Worm (Caenorhabditis elegans) whole organism, L3 larva: ENCODE results near the gene C46F2.1.
A peak's percentile ranks its signal among the peaks of the same experiment; 100 is the strongest.

Source experiments
- R02D3.7 ChIP-seq: fragments of 150-350 bp; optimal IDR thresholded peaks from 2 replicates; lab custom pipeline; 2014; ENCODE audit warnings: missing biosample characterization, missing genetic modification characterization
- aly-2 ChIP-seq: fragments of 150-350 bp; optimal IDR thresholded peaks from 2 replicates; lab custom pipeline; 2014; ENCODE audit warnings: missing biosample characterization, missing genetic modification characterization
- ama-1 ChIP-seq: fragments of 150-350 bp; optimal IDR thresholded peaks from 2 replicates; lab custom pipeline; 2018
- ceh-16 ChIP-seq: sonication (generic microtip); optimal IDR thresholded peaks from 2 replicates; lab custom pipeline; 2017; ENCODE audit warnings: missing biosample characterization, missing genetic modification characterization
- ceh-28 ChIP-seq: fragments of 150-350 bp; optimal IDR thresholded peaks from 2 replicates; lab custom pipeline; 2014; ENCODE audit warnings: missing biosample characterization, missing genetic modification reagents, missing genetic modification characterization
- ceh-82 ChIP-seq: fragments of 150-350 bp; optimal IDR thresholded peaks from 2 replicates; lab custom pipeline; 2014; ENCODE audit warnings: missing biosample characterization, missing genetic modification characterization
- ceh-9 ChIP-seq: sonication (generic microtip); optimal IDR thresholded peaks from 2 replicates; lab custom pipeline; 2018; ENCODE audit warnings: missing biosample characterization, missing genetic modification characterization
- daf-12 ChIP-seq: fragments of 150-350 bp; optimal IDR thresholded peaks from 2 replicates; lab custom pipeline; 2014; ENCODE audit warnings: missing biosample characterization, missing genetic modification reagents, missing genetic modification characterization
- egl-5 ChIP-seq: fragments of 150-350 bp; optimal IDR thresholded peaks from 2 replicates; lab custom pipeline; 2017; ENCODE audit warnings: missing biosample characterization, missing genetic modification reagents, missing genetic modification characterization, inconsistent platforms
- elt-2 ChIP-seq: sonication (generic microtip); optimal IDR thresholded peaks from 2 replicates; lab custom pipeline; 2016; ENCODE audit warnings: missing genetic modification reagents, mild to moderate bottlenecking, missing genetic modification characterization, missing compliant biosample characterization
- elt-3 ChIP-seq, 3 experiments: fragments of 150-350 bp in 1 of 3; sonication (generic microtip) in 2 of 3; optimal IDR thresholded peaks; 2 replicates in 2 of 3; 4 replicates in 1 of 3; lab custom pipeline; 2014 to 2017; ENCODE audit warnings: missing biosample characterization in 3 of 3, missing genetic modification characterization in 3 of 3
- eor-1 ChIP-seq, 2 experiments: fragments of 150-350 bp; optimal IDR thresholded peaks; 2 replicates each; lab custom pipeline; 2014 to 2018; ENCODE audit warnings: missing biosample characterization in 2 of 2, missing genetic modification characterization in 2 of 2
- fkh-10 ChIP-seq: sonication (generic microtip); optimal IDR thresholded peaks from 2 replicates; lab custom pipeline; 2017; ENCODE audit warnings: missing biosample characterization, missing genetic modification reagents, missing genetic modification characterization
- fos-1 ChIP-seq: fragments of 150-350 bp; optimal IDR thresholded peaks from 2 replicates; lab custom pipeline; 2014; ENCODE audit warnings: missing biosample characterization, missing genetic modification characterization
- hmg-11 ChIP-seq: sonication (generic microtip); optimal IDR thresholded peaks from 2 replicates; lab custom pipeline; 2016; ENCODE audit warnings: missing genetic modification characterization, missing compliant biosample characterization
- jun-1 ChIP-seq: fragments of 150-350 bp; optimal IDR thresholded peaks from 2 replicates; lab custom pipeline; 2014; ENCODE audit warnings: missing biosample characterization, missing genetic modification reagents, missing genetic modification characterization
- lin-15B ChIP-seq: fragments of 150-350 bp; optimal IDR thresholded peaks from 2 replicates; lab custom pipeline; 2014; ENCODE audit warnings: missing biosample characterization, missing genetic modification characterization
- lsy-12 ChIP-seq: sonication (generic microtip); optimal IDR thresholded peaks from 2 replicates; lab custom pipeline; 2016; ENCODE audit warnings: mild to moderate bottlenecking, missing genetic modification characterization, missing compliant biosample characterization
- mdl-1 ChIP-seq: fragments of 150-350 bp; optimal IDR thresholded peaks from 2 replicates; lab custom pipeline; 2014; ENCODE audit warnings: missing biosample characterization, missing genetic modification characterization
- nfya-1 ChIP-seq: sonication (generic microtip); optimal IDR thresholded peaks from 2 replicates; lab custom pipeline; 2017; ENCODE audit warnings: missing genetic modification characterization, mild to moderate bottlenecking, missing compliant biosample characterization, antibody characterized with exemption, moderate library complexity; ENCODE audit not compliant: insufficient read depth
- nhr-11 ChIP-seq: fragments of 150-350 bp; optimal IDR thresholded peaks from 2 replicates; lab custom pipeline; 2014; ENCODE audit warnings: missing biosample characterization, missing genetic modification characterization
- nhr-12 ChIP-seq: fragments of 150-350 bp; optimal IDR thresholded peaks from 2 replicates; lab custom pipeline; 2014; ENCODE audit warnings: missing biosample characterization, missing genetic modification characterization
- nhr-23 ChIP-seq: fragments of 150-350 bp; optimal IDR thresholded peaks from 2 replicates; lab custom pipeline; 2014; ENCODE audit warnings: missing biosample characterization, missing genetic modification reagents, missing genetic modification characterization
- nhr-237 ChIP-seq: fragments of 150-350 bp; optimal IDR thresholded peaks from 2 replicates; lab custom pipeline; 2014; ENCODE audit warnings: missing biosample characterization, missing genetic modification characterization
- nhr-25 ChIP-seq: sonication (generic microtip); optimal IDR thresholded peaks from 2 replicates; lab custom pipeline; 2017; ENCODE audit warnings: missing biosample characterization, missing genetic modification characterization
- nhr-28 ChIP-seq: fragments of 150-350 bp; optimal IDR thresholded peaks from 2 replicates; lab custom pipeline; 2014; ENCODE audit warnings: missing biosample characterization, missing genetic modification characterization
- nhr-43 ChIP-seq: sonication (generic microtip); optimal IDR thresholded peaks from 2 replicates; lab custom pipeline; 2016; ENCODE audit warnings: mild to moderate bottlenecking, missing genetic modification characterization, missing compliant biosample characterization; ENCODE audit not compliant: poor library complexity, severe bottlenecking
- nhr-67 ChIP-seq: fragments of 150-350 bp; optimal IDR thresholded peaks from 2 replicates; lab custom pipeline; 2014; ENCODE audit warnings: missing biosample characterization, missing genetic modification characterization
- pha-4 ChIP-seq: fragments of 150-350 bp; optimal IDR thresholded peaks from 2 replicates; lab custom pipeline; 2014; ENCODE audit warnings: missing biosample characterization, missing genetic modification reagents, missing genetic modification characterization
- pqm-1 ChIP-seq: fragments of 150-350 bp; optimal IDR thresholded peaks from 2 replicates; lab custom pipeline; 2017; ENCODE audit warnings: missing biosample characterization, missing genetic modification characterization, inconsistent platforms
- sea-2 ChIP-seq: fragments of 150-350 bp; sonication (generic microtip); optimal IDR thresholded peaks from 4 replicates; lab custom pipeline; 2014; ENCODE audit warnings: missing biosample characterization, missing genetic modification reagents, missing genetic modification characterization
- skn-1 ChIP-seq: fragments of 150-350 bp; optimal IDR thresholded peaks from 2 replicates; lab custom pipeline; 2014; ENCODE audit warnings: missing biosample characterization, missing genetic modification characterization
- snpc-4 ChIP-seq: fragments of 150-350 bp; optimal IDR thresholded peaks from 2 replicates; lab custom pipeline; 2014; ENCODE audit warnings: missing biosample characterization, missing genetic modification characterization
- tbx-2 ChIP-seq: sonication (generic microtip); optimal IDR thresholded peaks from 2 replicates; lab custom pipeline; 2016; ENCODE audit warnings: mild to moderate bottlenecking, missing genetic modification characterization, missing compliant biosample characterization
- unc-39 ChIP-seq: sonication (generic microtip); optimal IDR thresholded peaks from 4 replicates; lab custom pipeline; 2017; ENCODE audit warnings: missing biosample characterization, missing genetic modification characterization
- unc-62 ChIP-seq: fragments of 150-350 bp; sonication (generic microtip); optimal IDR thresholded peaks from 4 replicates; lab custom pipeline; 2014; ENCODE audit warnings: missing biosample characterization, missing genetic modification reagents, missing genetic modification characterization
- ztf-11 ChIP-seq: fragments of 150-350 bp; optimal IDR thresholded peaks from 2 replicates; lab custom pipeline; 2014; ENCODE audit warnings: missing biosample characterization, missing genetic modification characterization
- ztf-4 ChIP-seq: fragments of 150-350 bp; optimal IDR thresholded peaks from 2 replicates; lab custom pipeline; 2014; ENCODE audit warnings: missing biosample characterization, missing genetic modification characterization

The C46F2.1 gene

DNA sequence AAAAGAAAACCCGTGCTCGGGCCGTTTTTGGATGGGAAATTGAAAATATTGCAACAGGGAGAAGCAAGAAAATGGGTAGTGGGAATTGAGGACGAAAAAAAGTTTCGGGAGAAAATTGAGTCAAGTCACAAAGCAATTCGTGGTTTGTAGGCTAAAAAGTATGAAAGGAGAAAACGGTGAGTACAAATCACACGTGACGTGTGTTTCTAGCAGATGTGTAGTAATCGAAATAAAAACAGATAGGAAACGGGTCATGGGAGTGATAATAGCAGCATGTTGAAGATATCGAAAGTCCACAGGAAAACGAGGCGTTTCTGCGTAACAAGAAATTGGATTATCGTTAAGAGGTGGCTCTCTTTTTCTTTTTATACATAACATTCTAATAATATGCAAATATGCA is 12.1 kb downstream of the C46F2.1 start:
- TF ChIP-seq nhr-11 (tag; lab: Kevin White, UChicago) (peak; percentile 77), fkh-10 (GFP tag; lab: Kevin White, UChicago) (peak; percentile 31), elt-2 (tag; lab: Kevin White, UChicago) (peak; percentile 30), ceh-16 (tag; lab: Kevin White, UChicago) (no peak), nfya-1 (peak; percentile 12), nhr-43 (tag; lab: Kevin White, UChicago) (peak; percentile 50), jun-1 (tag; lab: Kevin White, UChicago) (no peak)

DNA sequence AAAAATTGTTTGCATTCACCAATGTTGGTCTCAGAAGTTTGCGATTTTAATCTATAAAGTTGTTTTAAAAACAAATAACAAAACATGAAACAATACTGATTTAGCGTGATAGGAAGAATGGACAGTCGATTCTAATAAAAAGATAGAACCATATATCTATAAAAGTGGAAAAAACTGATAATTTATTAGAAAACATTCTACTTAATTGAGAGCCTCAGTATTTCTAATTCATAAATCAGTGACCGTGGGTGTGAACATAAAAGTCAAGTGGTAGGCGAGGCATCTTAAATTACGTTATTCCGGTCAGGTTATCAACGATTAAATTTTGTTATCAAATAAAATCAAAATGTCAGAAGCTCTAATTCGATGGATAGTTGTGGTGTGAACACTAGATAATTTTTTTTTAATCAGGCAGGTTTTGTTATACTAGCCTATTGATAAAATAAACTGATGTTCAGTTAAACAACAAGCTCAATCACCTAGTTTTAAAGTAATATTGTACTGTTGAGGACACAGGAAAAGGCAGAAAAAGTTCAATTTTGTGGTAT is 21.0 kb downstream of the C46F2.1 start, which contains the start of gene catp-5:
Gene catp-5 (minus strand): TSS at position 51 of the 548 bp plus-strand sequence.
- TF ChIP-seq sea-2 (GFP tag; lab: Kevin White, UChicago) (no peak), pqm-1 (tag; lab: Kevin White, UChicago) (peak; percentile 46), elt-2 (tag; lab: Kevin White, UChicago) (peak; percentile 85)

DNA sequence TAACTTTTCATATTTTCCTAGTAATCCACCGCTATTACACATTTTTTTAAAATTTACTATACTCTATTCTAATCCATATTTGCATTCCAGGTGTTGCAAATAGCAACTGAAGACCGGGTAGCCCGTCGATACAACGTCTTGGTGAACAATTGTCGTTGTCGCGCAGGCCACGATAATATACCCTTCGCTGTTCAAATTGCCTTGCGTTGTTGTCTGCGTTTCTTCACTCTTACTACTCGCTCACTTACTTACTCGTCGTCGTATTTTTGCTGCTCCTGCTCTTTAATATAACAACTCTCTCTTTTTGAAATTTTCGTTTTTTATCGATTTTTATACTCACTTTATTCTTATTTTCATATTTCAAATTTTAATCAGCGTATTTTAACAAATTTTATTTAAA is 26.1 kb downstream of the C46F2.1 start, which contains the start of gene K07E3.2:
Gene K07E3.2 (plus strand): TSS at position 400 of the 400 bp plus-strand sequence.
- TF ChIP-seq hmg-11 (peak; percentile 49), ceh-28 (tag; lab: Kevin White, UChicago) (peak; percentile 51), mdl-1 (tag; lab: Kevin White, UChicago) (no peak), ceh-82 (tag; lab: Kevin White, UChicago) (no peak), lsy-12 (tag; lab: Kevin White, UChicago) (no peak), ceh-16 (tag; lab: Kevin White, UChicago) (no peak), snpc-4 (tag; lab: Kevin White, UChicago) (no peak), skn-1 (tag; lab: Kevin White, UChicago) (no peak), pqm-1 (tag; lab: Kevin White, UChicago) (no peak), fos-1 (no peak), nhr-67 (tag; lab: Kevin White, UChicago) (no peak), nhr-28 (tag; lab: Kevin White, UChicago) (no peak), eor-1 (tag; optimal IDR thresholded peaks at IDR 0.05; lab: Kevin White, UChicago) (no peak), ceh-9 (tag; lab: Kevin White, UChicago) (no peak), tbx-2 (no peak), unc-39 (no peak), lin-15B (tag; lab: Kevin White, UChicago) (no peak), daf-12 (tag; lab: Kevin White, UChicago) (no peak), nhr-237 (no peak), elt-3 (tag; optimal IDR thresholded peaks at IDR 0.05; lab: Kevin White, UChicago) (no peak), fkh-10 (GFP tag; lab: Kevin White, UChicago) (no peak), nhr-12 (no peak), nhr-23 (tag; lab: Kevin White, UChicago) (no peak), unc-62 (GFP tag; lab: Kevin White, UChicago) (no peak), egl-5 (no peak), nhr-11 (tag; lab: Kevin White, UChicago) (no peak), pha-4 (no peak), R02D3.7 (no peak), jun-1 (tag; lab: Kevin White, UChicago) (peak; percentile 13), aly-2 (tag; lab: Kevin White, UChicago) (no peak), ama-1 (lab: Kevin White, UChicago) (no peak), nhr-43 (tag; lab: Kevin White, UChicago) (peak; percentile 57), ztf-4 (no peak), sea-2 (GFP tag; lab: Kevin White, UChicago) (no peak), ztf-11 (tag; lab: Kevin White, UChicago) (no peak), nfya-1 (peak; percentile 6), nhr-25 (peak; percentile 24)
- TF ChIP-seq, all 47 proteins: peak for 6

DNA sequence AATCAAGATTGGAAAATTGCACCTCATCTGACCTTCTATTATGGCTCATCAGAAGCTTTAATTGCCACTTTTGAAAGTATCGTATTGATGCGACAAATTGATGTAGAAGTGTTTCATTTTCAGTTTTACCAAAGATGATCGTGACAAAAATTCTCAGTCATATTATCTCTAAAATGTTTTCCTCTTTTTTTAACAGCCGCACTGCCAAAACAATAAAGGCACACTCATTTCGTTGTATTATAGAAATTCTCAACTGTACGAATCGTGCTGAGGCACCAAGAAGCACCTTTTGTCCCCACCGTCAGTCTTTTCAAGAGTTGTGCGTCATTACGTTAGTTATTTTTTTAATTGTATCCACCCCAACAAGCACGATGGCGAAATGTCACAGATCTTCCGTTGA is 30.1 kb downstream of the C46F2.1 start, which contains the start of gene K07E3.9:
Gene K07E3.9 (plus strand): TSS at position 301 of the 400 bp plus-strand sequence.
- TF ChIP-seq ztf-4, result no peak
- no peak for TF ChIP-seq elt-2 (tag; lab: Kevin White, UChicago)
- no peak for TF ChIP-seq elt-3 (tag; optimal IDR thresholded peaks at IDR 0.05; lab: Kevin White, UChicago)
- TF ChIP-seq ceh-82 (tag; lab: Kevin White, UChicago), result no peak
- no peak for TF ChIP-seq unc-39
- no peak for TF ChIP-seq lsy-12 (tag; lab: Kevin White, UChicago)
- TF ChIP-seq, all 47 proteins: peak for 0
